Worm (Caenorhabditis elegans) whole organism, L3 larva: ENCODE data around the gene gcy-4.

Experiments used
- ama-1 ChIP-seq: fragments of 150-350 bp; optimal IDR thresholded peaks from 2 replicates; lab custom pipeline; 2018
- ceh-28 ChIP-seq: fragments of 150-350 bp; optimal IDR thresholded peaks from 2 replicates; lab custom pipeline; 2014; ENCODE audit warnings: missing biosample characterization, missing genetic modification reagents, missing genetic modification characterization
- elt-2 ChIP-seq: sonication (generic microtip); optimal IDR thresholded peaks from 2 replicates; lab custom pipeline; 2016; ENCODE audit warnings: missing genetic modification reagents, mild to moderate bottlenecking, missing genetic modification characterization, missing compliant biosample characterization
- fkh-10 ChIP-seq: sonication (generic microtip); optimal IDR thresholded peaks from 2 replicates; lab custom pipeline; 2017; ENCODE audit warnings: missing biosample characterization, missing genetic modification reagents, missing genetic modification characterization
- lin-39 ChIP-seq: fragments of 150-350 bp; optimal IDR thresholded peaks from 2 replicates; lab custom pipeline; 2018; ENCODE audit warnings: missing biosample characterization, missing genetic modification reagents, missing genetic modification characterization
- nhr-11 ChIP-seq: fragments of 150-350 bp; optimal IDR thresholded peaks from 2 replicates; lab custom pipeline; 2014; ENCODE audit warnings: missing biosample characterization, missing genetic modification characterization
- nhr-28 ChIP-seq: fragments of 150-350 bp; optimal IDR thresholded peaks from 2 replicates; lab custom pipeline; 2014; ENCODE audit warnings: missing biosample characterization, missing genetic modification characterization
- nhr-77 ChIP-seq: fragments of 150-350 bp; optimal IDR thresholded peaks from 2 replicates; lab custom pipeline; 2014; ENCODE audit warnings: missing biosample characterization, missing genetic modification characterization
- snpc-4 ChIP-seq: fragments of 150-350 bp; optimal IDR thresholded peaks from 2 replicates; lab custom pipeline; 2014; ENCODE audit warnings: missing biosample characterization, missing genetic modification characterization
- unc-39 ChIP-seq: sonication (generic microtip); optimal IDR thresholded peaks from 4 replicates; lab custom pipeline; 2017; ENCODE audit warnings: missing biosample characterization, missing genetic modification characterization
- unc-62 ChIP-seq: fragments of 150-350 bp; sonication (generic microtip); optimal IDR thresholded peaks from 4 replicates; lab custom pipeline; 2014; ENCODE audit warnings: missing biosample characterization, missing genetic modification reagents, missing genetic modification characterization

- TF ChIP-seq ama-1 (lab: Kevin White, UChicago) = no peak
- no peak for TF ChIP-seq nhr-11 (tag; lab: Kevin White, UChicago)
- TF ChIP-seq lin-39 (tag; lab: Kevin White, UChicago) = no peak
- no peak for TF ChIP-seq nhr-77
- no peak for TF ChIP-seq snpc-4 (tag; lab: Kevin White, UChicago)
- no peak for TF ChIP-seq elt-2 (tag; lab: Kevin White, UChicago)
- no peak for TF ChIP-seq unc-39
- no peak for TF ChIP-seq fkh-10 (GFP tag; lab: Kevin White, UChicago)
- no peak for TF ChIP-seq unc-62 (GFP tag; lab: Kevin White, UChicago)
- no peak for TF ChIP-seq nhr-28 (tag; lab: Kevin White, UChicago)
- TF ChIP-seq ceh-28 = no peak
These were observed 6.6 kb upstream of the gcy-4 start, which contains the start of gene idpp-8 for ce11 chrII:10315252-10315651.
